Fruit fly (Drosophila melanogaster): ENCODE results near the gene CG34031.

CG34031 gene

dm6 chr3L:23174146-23174545 lies at the start of gene CG34031:
Gene CG34031 (plus strand): TSS chr3L:23174446.
- TF ChIP-seq ttk (optimal IDR thresholded peaks at IDR 0.05) (no peak), Sin3A (optimal IDR thresholded peaks at IDR 0.05) (no peak), h (optimal IDR thresholded peaks at IDR 0.05) (no peak), Myc (optimal IDR thresholded peaks at IDR 0.05) (no peak), psq (optimal IDR thresholded peaks at IDR 0.05) (no peak), insv (optimal IDR thresholded peaks at IDR 0.05) (no peak)

DNA sequence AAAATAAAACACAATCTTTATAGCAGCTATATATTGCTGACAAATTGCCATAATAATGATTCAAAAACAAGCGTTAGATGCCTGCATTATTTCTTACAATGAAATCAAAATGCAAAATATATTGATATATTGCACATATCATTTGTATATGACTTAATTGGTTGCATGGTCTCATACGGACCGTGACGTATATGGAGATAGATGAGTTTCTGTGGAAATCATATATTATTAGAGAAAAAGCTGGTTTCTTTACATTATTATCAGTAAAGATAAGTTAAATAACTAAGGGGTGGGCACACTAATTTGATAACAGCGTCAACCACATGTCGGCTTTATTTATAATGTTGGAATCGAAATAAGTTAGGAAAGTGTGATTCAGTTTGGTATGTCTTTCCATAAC lies 48.5 kb upstream of the CG34031 start, which contains the start of gene CG33217:
Gene CG33217, plus strand, starts transcription at position 290 of the 400 bp plus-strand sequence.
- TF ChIP-seq insv (optimal IDR thresholded peaks at IDR 0.05) (no peak), h (optimal IDR thresholded peaks at IDR 0.05) (no peak), ttk (optimal IDR thresholded peaks at IDR 0.05) (no peak), psq (optimal IDR thresholded peaks at IDR 0.05) (no peak), Myc (optimal IDR thresholded peaks at IDR 0.05) (no peak), Sin3A (optimal IDR thresholded peaks at IDR 0.05) (no peak)

- TF ChIP-seq Myc (optimal IDR thresholded peaks at IDR 0.05) (no peak), Sin3A (optimal IDR thresholded peaks at IDR 0.05) (no peak), ttk (optimal IDR thresholded peaks at IDR 0.05) (no peak), insv (optimal IDR thresholded peaks at IDR 0.05) (no peak), psq (optimal IDR thresholded peaks at IDR 0.05) (no peak), h (optimal IDR thresholded peaks at IDR 0.05) (no peak)
Measured at dm6 chr3L:23150297-23150919, 23.8 kb upstream of the CG34031 start, which contains the start of gene Vps11. Gene Vps11 (minus strand): TSS chr3L:23150499.

dm6 chr3L:23206424-23206823 lies 32.2 kb downstream of the CG34031 start, which contains the start of gene nAChRalpha4:
Gene nAChRalpha4 (plus strand): TSS chr3L:23206669.
- TF ChIP-seq psq (optimal IDR thresholded peaks at IDR 0.05) (no peak), Sin3A (optimal IDR thresholded peaks at IDR 0.05) (no peak), h (optimal IDR thresholded peaks at IDR 0.05) (no peak), ttk (optimal IDR thresholded peaks at IDR 0.05) (no peak), insv (optimal IDR thresholded peaks at IDR 0.05) (no peak), Myc (optimal IDR thresholded peaks at IDR 0.05) (no peak)

dm6 chr3L:23207061-23207460 lies 32.8 kb downstream of the CG34031 start:
- TF ChIP-seq psq (optimal IDR thresholded peaks at IDR 0.05): no peak
- no peak for TF ChIP-seq ttk (optimal IDR thresholded peaks at IDR 0.05)
- TF ChIP-seq Sin3A (optimal IDR thresholded peaks at IDR 0.05): no peak
- no peak for TF ChIP-seq Myc (optimal IDR thresholded peaks at IDR 0.05)
- TF ChIP-seq h (optimal IDR thresholded peaks at IDR 0.05): no peak
- no peak for TF ChIP-seq insv (optimal IDR thresholded peaks at IDR 0.05)

- TF ChIP-seq h (optimal IDR thresholded peaks at IDR 0.05) (no peak), psq (optimal IDR thresholded peaks at IDR 0.05) (no peak), ttk (optimal IDR thresholded peaks at IDR 0.05) (no peak), Myc (optimal IDR thresholded peaks at IDR 0.05) (no peak), Sin3A (optimal IDR thresholded peaks at IDR 0.05) (no peak), insv (optimal IDR thresholded peaks at IDR 0.05) (no peak)
Measured at dm6 chr3L:23214158-23214557, 39.9 kb downstream of the CG34031 start.

Data from Kc167 (cell line).